Worm (Caenorhabditis elegans): ENCODE results near the gene clik-1.
A peak's percentile ranks its signal among the peaks of the same experiment; 100 is the strongest.

DNA sequence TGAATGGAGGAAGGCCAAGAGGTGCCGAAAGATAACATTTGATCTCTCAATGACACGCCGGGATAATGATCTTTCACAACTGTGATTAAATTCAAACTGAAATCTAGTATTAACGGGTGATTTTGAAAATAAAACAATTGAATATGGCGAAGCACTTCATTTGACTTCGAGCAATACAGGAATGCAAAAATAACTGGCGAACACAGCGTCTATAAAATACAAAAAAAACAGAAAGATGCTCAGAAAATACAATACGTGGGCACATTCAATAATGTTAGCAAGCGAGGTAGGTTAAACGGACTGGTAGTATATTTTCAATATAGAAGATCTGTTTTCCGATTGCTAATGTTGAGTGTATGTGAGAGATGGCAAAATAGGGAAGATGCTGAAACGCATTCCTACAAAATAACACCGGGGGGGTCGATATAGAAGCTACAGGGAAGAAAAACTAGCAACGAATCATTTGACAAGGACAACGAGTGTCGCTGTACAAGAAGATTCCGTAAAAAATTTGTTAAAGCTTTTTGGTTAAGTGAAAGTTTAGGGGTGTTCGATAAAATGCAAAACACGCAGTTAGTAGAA, 14.6 kb upstream of the clik-1 start:
- TF ChIP-seq F57C9.4 (tag; optimal IDR thresholded peaks at IDR 0.05) (no peak), aptf-2 (GFP tag; conservative IDR thresholded peaks at IDR 0.05) (no peak), pha-4 (tag; optimal IDR thresholded peaks at IDR 0.05) (no peak), hrde-1 (tag; optimal IDR thresholded peaks at IDR 0.05; ENCODE audit: borderline replicate concordance) (peak; percentile 32), ets-4 (GFP tag; optimal IDR thresholded peaks at IDR 0.05) (no peak), C17E4.6 (GFP tag; IDR thresholded peaks at IDR 0.05) (0 out of 2 replicates have a peak, but pooled peaks have one; percentile 23), ztf-28 (GFP tag; IDR thresholded peaks at IDR 0.05) (no peak), ama-1 (optimal IDR thresholded peaks at IDR 0.05) (no peak), ama-1 (GFP tag; optimal IDR thresholded peaks at IDR 0.05) (peak in 1 of 2 experiments; percentile 69), F23B12.7 (tag; optimal IDR thresholded peaks at IDR 0.05; ENCODE audit: insufficient read depth) (no peak), hmg-20 (GFP tag; IDR thresholded peaks at IDR 0.05) (no peak)

Measured in whole organism, young adult.